Fruit fly (Drosophila melanogaster) whole organism, embryonic: ENCODE data around the gene cort.

ENCODE experiments used
- Awh ChIP-seq: fragments of 200-800 bp; sonication (Bioruptor generic); IDR thresholded peaks from 2 replicates; pipeline ENCODE4, ENCODE4 v1.3.6; 2022; ENCODE audit warnings: missing biosample characterization, missing genetic modification characterization
- CG10431 ChIP-seq: fragments of 200-800 bp; sonication (Bioruptor generic); optimal IDR thresholded peaks from 3 replicates; lab custom pipeline; 2018; ENCODE audit warnings: missing biosample characterization, mild to moderate bottlenecking, missing genetic modification characterization
- CG10462 ChIP-seq: fragments of 200-800 bp; sonication (Bioruptor generic); optimal IDR thresholded peaks from 2 replicates; lab custom pipeline; 2016; ENCODE audit warnings: missing biosample characterization, missing genetic modification characterization
- CG12155 ChIP-seq: fragments of 200-800 bp; sonication (Bioruptor generic); optimal IDR thresholded peaks from 3 replicates; lab custom pipeline; 2016; ENCODE audit warnings: missing biosample characterization, missing genetic modification characterization
- CG12942 ChIP-seq: fragments of 200-800 bp; sonication (Bioruptor generic); optimal IDR thresholded peaks from 3 replicates; lab custom pipeline; 2016; ENCODE audit warnings: missing biosample characterization, missing genetic modification characterization
- CG15011 ChIP-seq: fragments of 200-800 bp; sonication (Bioruptor generic); optimal IDR thresholded peaks from 3 replicates; lab custom pipeline; 2018; ENCODE audit warnings: missing biosample characterization, mild to moderate bottlenecking, missing genetic modification characterization
- CG17385 ChIP-seq: fragments of 200-800 bp; sonication (Bioruptor generic); optimal IDR thresholded peaks from 3 replicates; lab custom pipeline; 2018; ENCODE audit warnings: missing biosample characterization, mild to moderate bottlenecking, missing genetic modification characterization
- CG2199 ChIP-seq: fragments of 200-800 bp; sonication (Bioruptor generic); IDR thresholded peaks from 3 replicates; pipeline ENCODE4 v1.3.6; 2022; ENCODE audit warnings: missing biosample characterization, missing genetic modification characterization
- CG3065 ChIP-seq: fragments of 200-800 bp; sonication (Bioruptor generic); optimal IDR thresholded peaks from 2 replicates; lab custom pipeline; 2016; ENCODE audit warnings: missing biosample characterization, missing genetic modification characterization
- CG3281 ChIP-seq: fragments of 200-800 bp; sonication (Bioruptor generic); optimal IDR thresholded peaks from 3 replicates; lab custom pipeline; 2017; ENCODE audit warnings: missing biosample characterization, mild to moderate bottlenecking, missing genetic modification characterization
- CG33557 ChIP-seq: fragments of 200-800 bp; sonication (Bioruptor generic); optimal IDR thresholded peaks from 2 replicates; lab custom pipeline; 2019; ENCODE audit warnings: missing biosample characterization, mild to moderate bottlenecking, missing genetic modification characterization, moderate library complexity
- CG3995 ChIP-seq: fragments of 200-800 bp; sonication (Bioruptor generic); optimal IDR thresholded peaks from 3 replicates; lab custom pipeline; 2016; ENCODE audit warnings: missing biosample characterization, missing genetic modification characterization
- CG4360 ChIP-seq: fragments of 200-800 bp; sonication (Bioruptor generic); IDR thresholded peaks from 2 replicates; pipeline ENCODE4 v1.3.6; 2022; ENCODE audit warnings: missing biosample characterization, missing genetic modification characterization
- CG4424 ChIP-seq: fragments of 200-800 bp; sonication (Bioruptor generic); optimal IDR thresholded peaks from 3 replicates; lab custom pipeline; 2016; ENCODE audit warnings: missing biosample characterization, missing genetic modification characterization
- CG6254 ChIP-seq: fragments of 200-800 bp; sonication (Bioruptor generic); optimal IDR thresholded peaks from 3 replicates; lab custom pipeline; 2017; ENCODE audit warnings: mild to moderate bottlenecking, missing biosample characterization, missing genetic modification reagents, missing genetic modification characterization
- CG6791 ChIP-seq: fragments of 200-800 bp; sonication (Bioruptor generic); IDR thresholded peaks from 3 replicates; pipeline ENCODE4 v1.3.6; 2022; ENCODE audit warnings: missing biosample characterization, missing genetic modification characterization; ENCODE audit not compliant: partially characterized antibody
- CG6813 ChIP-seq: fragments of 200-800 bp; sonication (Bioruptor generic); optimal IDR thresholded peaks from 2 replicates; lab custom pipeline; 2017; ENCODE audit warnings: missing biosample characterization, missing genetic modification characterization, mild to moderate bottlenecking, moderate library complexity, missing genetic modification reagents
- CG8290 ChIP-seq, 3 experiments: fragments of 200-800 bp; sonication (Bioruptor generic); optimal IDR thresholded peaks; 2 replicates each; lab custom pipeline; 2016 to 2019; ENCODE audit warnings: missing biosample characterization in 3 of 3, missing genetic modification characterization in 3 of 3, mild to moderate bottlenecking in 2 of 3, moderate library complexity in 1 of 3
- CHES-1-like ChIP-seq: fragments of 200-800 bp; sonication (Bioruptor generic); optimal IDR thresholded peaks from 2 replicates; lab custom pipeline; 2016; ENCODE audit warnings: missing biosample characterization, missing genetic modification characterization
- Chrac-16 ChIP-seq: fragments of 200-800 bp; sonication (Bioruptor generic); optimal IDR thresholded peaks from 3 replicates; lab custom pipeline; 2016; ENCODE audit warnings: missing biosample characterization, missing genetic modification characterization
- Doc3 ChIP-seq: fragments of 200-800 bp; sonication (Bioruptor generic); IDR thresholded peaks from 3 replicates; pipeline ENCODE4 v1.3.6; 2022; ENCODE audit warnings: missing biosample characterization, missing genetic modification characterization; ENCODE audit not compliant: partially characterized antibody
- E2f2 ChIP-seq: fragments of 200-800 bp; sonication (Bioruptor generic); IDR thresholded peaks from 2 replicates; pipeline ENCODE4 v1.3.6; 2022; ENCODE audit warnings: missing biosample characterization, missing genetic modification characterization
- Fer1 ChIP-seq: fragments of 200-800 bp; sonication (Bioruptor generic); optimal IDR thresholded peaks from 2 replicates; lab custom pipeline; 2017; ENCODE audit warnings: missing biosample characterization, mild to moderate bottlenecking, missing genetic modification characterization
- Hr39 ChIP-seq: fragments of >200 bp; optimal IDR thresholded peaks from 2 replicates; lab custom pipeline; 2017
- Lhr ChIP-seq: fragments of 200-800 bp; sonication (Bioruptor generic); optimal IDR thresholded peaks from 3 replicates; lab custom pipeline; 2017; ENCODE audit warnings: mild to moderate bottlenecking, missing biosample characterization, missing genetic modification reagents, missing genetic modification characterization
- Sin3A ChIP-seq: fragments of >200 bp; optimal IDR thresholded peaks from 2 replicates; lab custom pipeline; 2018
- bab2 ChIP-seq: fragments of 200-800 bp; sonication (Bioruptor generic); optimal IDR thresholded peaks from 2 replicates; lab custom pipeline; 2016; ENCODE audit warnings: missing biosample characterization, missing genetic modification characterization
- cas ChIP-seq: fragments of 200-800 bp; sonication (Bioruptor generic); IDR thresholded peaks from 2 replicates; pipeline ENCODE4 v1.3.6; 2022; ENCODE audit warnings: missing biosample characterization, missing genetic modification characterization
- dmrt11E ChIP-seq: fragments of 200-800 bp; sonication (Bioruptor generic); optimal IDR thresholded peaks from 3 replicates; lab custom pipeline; 2018; ENCODE audit warnings: missing biosample characterization, mild to moderate bottlenecking, missing genetic modification characterization, moderate library complexity
- dpn ChIP-seq, 2 experiments: fragments of 200-800 bp; sonication (Bioruptor generic); optimal IDR thresholded peaks; 3 replicates each; lab custom pipeline; 2016; ENCODE audit warnings: missing biosample characterization in 2 of 2, missing genetic modification characterization in 2 of 2
- ewg ChIP-seq: fragments of 200-800 bp; sonication (Bioruptor generic); optimal IDR thresholded peaks from 3 replicates; lab custom pipeline; 2017; ENCODE audit warnings: mild to moderate bottlenecking, missing biosample characterization, missing genetic modification reagents, missing genetic modification characterization
- ind ChIP-seq: fragments of 200-800 bp; sonication (Bioruptor generic); optimal IDR thresholded peaks from 3 replicates; lab custom pipeline; 2016; ENCODE audit warnings: missing biosample characterization, missing genetic modification characterization
- lbe ChIP-seq: fragments of 200-800 bp; sonication (Bioruptor generic); optimal IDR thresholded peaks from 2 replicates; lab custom pipeline; 2016; ENCODE audit warnings: missing biosample characterization, mild to moderate bottlenecking, missing genetic modification characterization
- lmd ChIP-seq: fragments of 200-800 bp; sonication (Bioruptor generic); IDR thresholded peaks from 2 replicates; pipeline ENCODE4 v1.3.6; 2022; ENCODE audit warnings: missing biosample characterization, missing genetic modification characterization
- lov ChIP-seq, 2 experiments: fragments of 200-800 bp in 1 of 2; fragments of >200 bp in 1 of 2; sonication (Bioruptor generic) in 1 of 2; IDR thresholded peaks in 1 of 2; optimal IDR thresholded peaks in 1 of 2; 2 replicates in 1 of 2; 3 replicates in 1 of 2; pipeline versions ENCODE4 v1.3.6 to Lab custom; 2017 to 2022; ENCODE audit warnings: missing biosample characterization in 1 of 2, missing genetic modification characterization in 1 of 2
- mirr ChIP-seq: fragments of 200-800 bp; sonication (Bioruptor generic); optimal IDR thresholded peaks from 3 replicates; lab custom pipeline; 2018; ENCODE audit warnings: missing biosample characterization, mild to moderate bottlenecking, missing genetic modification characterization
- nmo ChIP-seq: fragments of 200-800 bp; sonication (Bioruptor generic); optimal IDR thresholded peaks from 2 replicates; lab custom pipeline; 2018; ENCODE audit warnings: missing biosample characterization, mild to moderate bottlenecking, missing genetic modification characterization, moderate library complexity
- peb ChIP-seq: fragments of 200-800 bp; sonication (Bioruptor generic); IDR thresholded peaks from 2 replicates; pipeline ENCODE4 v1.3.6; 2022; ENCODE audit warnings: missing biosample characterization, missing genetic modification characterization
- phol ChIP-seq: fragments of 200-800 bp; sonication (Bioruptor generic); optimal IDR thresholded peaks from 3 replicates; lab custom pipeline; 2018; ENCODE audit warnings: missing biosample characterization, mild to moderate bottlenecking, missing genetic modification characterization, moderate library complexity
- pita ChIP-seq: fragments of 200-800 bp; sonication (Bioruptor generic); optimal IDR thresholded peaks from 2 replicates; lab custom pipeline; 2017; ENCODE audit warnings: missing biosample characterization, mild to moderate bottlenecking, missing genetic modification characterization
- psq ChIP-seq: fragments of 200-800 bp; sonication (Bioruptor generic); optimal IDR thresholded peaks from 2 replicates; lab custom pipeline; 2017; ENCODE audit warnings: missing biosample characterization, missing genetic modification characterization
- pzg ChIP-seq: fragments of 200-800 bp; sonication (Bioruptor generic); optimal IDR thresholded peaks from 3 replicates; lab custom pipeline; 2018; ENCODE audit warnings: missing biosample characterization, mild to moderate bottlenecking, missing genetic modification characterization, moderate library complexity
- sd ChIP-seq: fragments of 200-800 bp; sonication (Bioruptor generic); optimal IDR thresholded peaks from 3 replicates; lab custom pipeline; 2018; ENCODE audit warnings: missing biosample characterization, mild to moderate bottlenecking, missing genetic modification characterization, moderate library complexity
- stwl ChIP-seq: fragments of 200-800 bp; sonication (Bioruptor generic); optimal IDR thresholded peaks from 3 replicates; lab custom pipeline; 2018; ENCODE audit warnings: missing biosample characterization, mild to moderate bottlenecking, missing genetic modification characterization, moderate library complexity
- ttk ChIP-seq: fragments of 200-800 bp; sonication (Bioruptor generic); IDR thresholded peaks from 2 replicates; pipeline ENCODE4 v2.1.2; 2022; ENCODE audit warnings: missing biosample characterization, missing genetic modification characterization
- tup ChIP-seq: fragments of 200-800 bp; sonication (Bioruptor generic); optimal IDR thresholded peaks from 2 replicates; lab custom pipeline; 2016; ENCODE audit warnings: missing biosample characterization, mild to moderate bottlenecking, missing genetic modification characterization, moderate library complexity
- zen ChIP-seq: fragments of 200-800 bp; sonication (Bioruptor generic); optimal IDR thresholded peaks from 3 replicates; lab custom pipeline; 2018; ENCODE audit warnings: missing biosample characterization, mild to moderate bottlenecking, missing genetic modification characterization, moderate library complexity
- zfh1 ChIP-seq: fragments of 200-800 bp; sonication (Bioruptor generic); IDR thresholded peaks from 3 replicates; pipeline ENCODE4 v1.3.6; 2022; ENCODE audit warnings: missing biosample characterization, missing genetic modification characterization

Gene cort

dm6 chr2L:6673211-6674012 is 3.0 kb downstream of the cort start, which contains the start of gene Spn27A (continued):
- TF ChIP-seq zen (tag; lab: Kevin White, UChicago): peak; percentile 50
- peak; percentile 41; the same call in 1 of the 2 replicates for TF ChIP-seq Awh (GFP tag; lab: Robert Waterston, UW)
- TF ChIP-seq ttk: no peak
- peak; percentile 57 for TF ChIP-seq CG3995
- peak; percentile 29 for TF ChIP-seq CG33557 (GFP tag; lab: Kevin White, UChicago)
- TF ChIP-seq peb (GFP tag; lab: Robert Waterston, UW): no peak
- TF ChIP-seq stwl: peak; percentile 90
- TF ChIP-seq CG6254 (GFP tag; lab: Kevin White, UChicago): no peak
- TF ChIP-seq CG15011: peak; percentile 48
- TF ChIP-seq ewg (GFP tag; lab: Kevin White, UChicago): peak; percentile 33
- peak; percentile 82 for TF ChIP-seq E2f2
- peak; percentile 56 for TF ChIP-seq CG17385 (GFP tag; lab: Kevin White, UChicago)
- TF ChIP-seq tup (GFP tag; lab: Kevin White, UChicago): peak; percentile 15
- peak; percentile 15 for TF ChIP-seq CG10462 (GFP tag; lab: Kevin White, UChicago)
- no peak for TF ChIP-seq CG6791 (GFP tag; lab: Robert Waterston, UW)
- peak; percentile 40 for TF ChIP-seq CG12155 (GFP tag; lab: Kevin White, UChicago)
- TF ChIP-seq Sin3A (lab: Kevin White, UChicago): peak; percentile 25
- 0 out of 3 replicates have a peak, but pooled peaks have one; percentile 3 for TF ChIP-seq zfh1 (GFP tag; lab: Robert Waterston, UW)
- TF ChIP-seq lmd: peak; percentile 29; the same call in 1 of the 2 replicates
- peak; percentile 25 for TF ChIP-seq CG6813 (GFP tag; lab: Kevin White, UChicago)
- TF ChIP-seq nmo (GFP tag; lab: Kevin White, UChicago): peak; percentile 77
- no peak for TF ChIP-seq cas (GFP tag; lab: Robert Waterston, UW)
- TF ChIP-seq bab2 (GFP tag; lab: Kevin White, UChicago): peak; percentile 59
- TF ChIP-seq dmrt11E (tag; lab: Kevin White, UChicago): peak; percentile 43
- peak; percentile 60 for TF ChIP-seq CG3281 (GFP tag; lab: Kevin White, UChicago)
- TF ChIP-seq pita (GFP tag; lab: Kevin White, UChicago): no peak
- TF ChIP-seq CG10431 (GFP tag; lab: Kevin White, UChicago): no peak
- TF ChIP-seq lov (optimal IDR thresholded peaks at IDR 0.05; lab: Kevin White, UChicago): no peak
- TF ChIP-seq lov (GFP tag; IDR thresholded peaks at IDR 0.05; lab: Robert Waterston, UW): no peak
- TF ChIP-seq sd: no peak
- no peak for TF ChIP-seq Doc3
- TF ChIP-seq Lhr (GFP tag; lab: Kevin White, UChicago): peak; percentile 54
- peak; percentile 17 to 59 for TF ChIP-seq dpn (GFP tag; optimal IDR thresholded peaks at IDR 0.05; lab: Kevin White, UChicago)
- TF ChIP-seq phol: peak; percentile 78
- TF ChIP-seq CG12942: peak; percentile 36
- TF ChIP-seq CG3065 (GFP tag; lab: Kevin White, UChicago): no peak
- TF ChIP-seq lbe (GFP tag; lab: Kevin White, UChicago): peak; percentile 31
- peak; percentile 25 for TF ChIP-seq mirr (GFP tag; lab: Kevin White, UChicago)
- no peak for TF ChIP-seq Hr39 (lab: Kevin White, UChicago)
- TF ChIP-seq CG4424 (GFP tag; lab: Kevin White, UChicago): peak; percentile 57
- peak; percentile 29 for TF ChIP-seq ind (GFP tag; lab: Kevin White, UChicago)
- peak; percentile 46 for TF ChIP-seq Fer1 (GFP tag; lab: Kevin White, UChicago)
- peak; percentile 59 for TF ChIP-seq CHES-1-like
- peak; percentile 5; the same call in 1 of the 2 replicates for TF ChIP-seq CG4360 (GFP tag; lab: Robert Waterston, UW)
- TF ChIP-seq CG8290 (GFP tag; optimal IDR thresholded peaks at IDR 0.05; lab: Kevin White, UChicago): peak; percentile 34
- peak in 1 of 2 experiments; percentile 55 for TF ChIP-seq CG8290 (tag; optimal IDR thresholded peaks at IDR 0.05; lab: Kevin White, UChicago)
- TF ChIP-seq psq (GFP tag; lab: Kevin White, UChicago): no peak
- TF ChIP-seq pzg (GFP tag; lab: Kevin White, UChicago): peak; percentile 75
- TF ChIP-seq CG2199: no peak
- peak; percentile 34 for TF ChIP-seq Chrac-16 (GFP tag; lab: Kevin White, UChicago)
